Worm (Caenorhabditis elegans) whole organism, L2 larva: ENCODE results near the gene ZK185.4.

Experiments
- nhr-12 ChIP-seq: fragments of 150-350 bp; optimal IDR thresholded peaks from 2 replicates; lab custom pipeline; 2014; ENCODE audit warnings: missing biosample characterization, missing genetic modification characterization
- skn-1 ChIP-seq: sonication (generic microtip); optimal IDR thresholded peaks from 2 replicates; lab custom pipeline; 2017; ENCODE audit warnings: missing biosample characterization, missing genetic modification characterization
- snpc-4 ChIP-seq: fragments of 150-350 bp; optimal IDR thresholded peaks from 2 replicates; lab custom pipeline; 2014; ENCODE audit warnings: missing biosample characterization, missing genetic modification characterization

ce11 chrIV:4490148-4490652 is 42.7 kb downstream of the ZK185.4 start, which contains the start of gene ZK180.7:
- no peak for TF ChIP-seq snpc-4
- TF ChIP-seq nhr-12 (tag; lab: Kevin White, UChicago) = no peak
- TF ChIP-seq skn-1 (tag; lab: Kevin White, UChicago) = no peak
